In the genomic region with DNA sequence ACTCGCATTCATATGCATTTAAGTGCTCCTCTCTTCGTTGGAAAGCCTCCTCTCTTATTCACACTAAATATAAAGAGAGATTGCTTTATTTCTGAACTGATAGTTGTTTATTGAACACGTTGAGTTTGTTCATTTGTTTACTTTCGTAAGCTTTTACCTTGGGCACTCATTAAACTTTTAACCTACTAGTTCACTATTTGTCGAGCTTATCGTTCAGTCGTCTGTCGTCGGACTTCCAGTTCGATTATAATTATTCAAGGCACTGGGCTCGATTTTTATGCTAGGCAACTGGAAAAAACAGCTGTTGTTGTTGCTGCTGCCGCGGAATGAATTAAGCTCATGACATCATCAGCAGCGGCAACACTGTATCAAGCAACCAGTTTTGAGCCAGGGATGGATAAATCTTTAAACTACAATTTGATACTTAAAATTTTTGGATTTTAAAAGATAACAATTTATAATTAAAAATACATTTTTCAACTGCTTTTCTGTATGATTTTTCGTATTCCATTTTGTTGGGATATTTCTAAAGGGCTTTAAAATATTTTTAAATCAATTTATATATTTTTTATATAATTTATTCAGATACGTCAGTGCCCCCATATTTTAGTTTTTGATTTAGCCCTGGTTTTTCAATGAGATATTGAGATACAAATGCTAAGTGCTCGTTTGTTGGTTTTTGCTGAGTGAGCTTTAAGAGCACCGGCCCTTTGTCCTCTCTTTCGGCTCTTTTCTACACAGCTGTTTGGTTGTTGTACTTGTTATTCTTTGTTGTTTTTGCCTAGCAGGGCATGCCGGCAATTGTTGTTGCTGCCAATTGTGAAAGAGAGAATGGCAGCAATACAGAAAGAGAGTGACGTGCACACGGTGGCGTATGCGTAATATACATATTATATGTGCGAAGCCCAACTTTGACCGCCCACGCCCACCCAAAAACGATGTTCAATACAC, we compare ENCODE assay signal across 2 fruit fly cellular contexts.
A peak's percentile ranks its signal among the peaks of the same experiment; 100 is the strongest.
TF ChIP-seq lines count a peak whose summit lies in the region.

No protein-coding gene starts in this region.

TF ChIP-seq in whole organism, embryonic, 481 proteins besides CTCF, POLR2A, EP300 and RAD21 (continued from another document and continues in another):
- peak; percentile 97 for TF ChIP-seq Hmr (GFP tag; optimal IDR thresholded peaks at IDR 0.05; lab: Kevin White, UChicago)
- TF ChIP-seq CG4820 (GFP tag; optimal IDR thresholded peaks at IDR 0.05; lab: Kevin White, UChicago), result peak; percentile 78
- TF ChIP-seq Oli (tag; optimal IDR thresholded peaks at IDR 0.05; lab: Kevin White, UChicago), result peak; percentile 95
- peak; percentile 12 for TF ChIP-seq Dip3 (GFP tag; optimal IDR thresholded peaks at IDR 0.05; lab: Kevin White, UChicago)
- peak; percentile 87 for TF ChIP-seq Xbp1 (GFP tag; optimal IDR thresholded peaks at IDR 0.05; lab: Kevin White, UChicago)
- TF ChIP-seq Adf1 (GFP tag; IDR thresholded peaks at IDR 0.05; lab: Robert Waterston, UW), result peak; percentile 83
- peak in 1 of 3 experiments; percentile 94 for TF ChIP-seq lola (GFP tag; optimal IDR thresholded peaks at IDR 0.05; lab: Kevin White, UChicago)
- TF ChIP-seq NFAT (GFP tag; IDR thresholded peaks at IDR 0.05; lab: Robert Waterston, UW), result peak; percentile 87
- TF ChIP-seq cg (GFP tag; optimal IDR thresholded peaks at IDR 0.05; lab: Kevin White, UChicago), result peak; percentile 48
- TF ChIP-seq CG31388 (GFP tag; optimal IDR thresholded peaks at IDR 0.05; lab: Kevin White, UChicago), result peak; percentile 62
- peak; percentile 66 for TF ChIP-seq Spps (tag; optimal IDR thresholded peaks at IDR 0.05; lab: Kevin White, UChicago)
- TF ChIP-seq gfzf (GFP tag; optimal IDR thresholded peaks at IDR 0.05; lab: Kevin White, UChicago), result no peak
- no peak for TF ChIP-seq ato (GFP tag; IDR thresholded peaks at IDR 0.05; lab: Robert Waterston, UW; ENCODE audit: partially characterized antibody)
- no peak for TF ChIP-seq emc (GFP tag; optimal IDR thresholded peaks at IDR 0.05; lab: Kevin White, UChicago)
- TF ChIP-seq CG8290 (GFP tag; optimal IDR thresholded peaks at IDR 0.05; lab: Kevin White, UChicago), result no peak
- no peak for TF ChIP-seq CG8290 (tag; optimal IDR thresholded peaks at IDR 0.05; lab: Kevin White, UChicago)
- peak; percentile 87 for TF ChIP-seq ssp (GFP tag; IDR thresholded peaks at IDR 0.05; lab: Robert Waterston, UW)
- TF ChIP-seq Dp (GFP tag; optimal IDR thresholded peaks at IDR 0.05; lab: Kevin White, UChicago), result no peak
- TF ChIP-seq CG2129 (GFP tag; IDR thresholded peaks at IDR 0.05; lab: Robert Waterston, UW; ENCODE audit: partially characterized antibody), result no peak
- TF ChIP-seq CG4617 (GFP tag; optimal IDR thresholded peaks at IDR 0.05; lab: Kevin White, UChicago; ENCODE audit: borderline replicate concordance), result no peak
- no peak for TF ChIP-seq Tbp (GFP tag; optimal IDR thresholded peaks at IDR 0.05; lab: Kevin White, UChicago)
- TF ChIP-seq CG32767 (GFP tag; IDR thresholded peaks at IDR 0.05; lab: Robert Waterston, UW), result peak; percentile 97
- TF ChIP-seq CG1233 (GFP tag; optimal IDR thresholded peaks at IDR 0.05; lab: Kevin White, UChicago), result peak; percentile 93
- TF ChIP-seq B-H2 (GFP tag; optimal IDR thresholded peaks at IDR 0.05; lab: Kevin White, UChicago), result peak; percentile 94
- TF ChIP-seq CG17802 (tag; optimal IDR thresholded peaks at IDR 0.05; lab: Kevin White, UChicago), result peak; percentile 65
- peak; percentile 63 for TF ChIP-seq CG30431 (GFP tag; optimal IDR thresholded peaks at IDR 0.05; lab: Kevin White, UChicago)
- 0 out of 3 replicates have a peak, but pooled peaks have one; percentile 14 for TF ChIP-seq CG34224 (GFP tag; IDR thresholded peaks at IDR 0.05; lab: Robert Waterston, UW; ENCODE audit: partially characterized antibody)
- TF ChIP-seq vfl (GFP tag; optimal IDR thresholded peaks at IDR 0.05; lab: Kevin White, UChicago), result peak; percentile 34
- TF ChIP-seq CG12659 (GFP tag; optimal IDR thresholded peaks at IDR 0.05; lab: Kevin White, UChicago), result peak; percentile 98
- TF ChIP-seq bigmax (GFP tag; optimal IDR thresholded peaks at IDR 0.05; lab: Kevin White, UChicago), result no peak
- peak; percentile 18 for TF ChIP-seq fu2 (GFP tag; optimal IDR thresholded peaks at IDR 0.05; lab: Kevin White, UChicago)
- no peak for TF ChIP-seq CG15073 (GFP tag; optimal IDR thresholded peaks at IDR 0.05; lab: Kevin White, UChicago)
- no peak for TF ChIP-seq dan (GFP tag; IDR thresholded peaks at IDR 0.05; lab: Robert Waterston, UW)
- no peak for TF ChIP-seq Hmx (GFP tag; optimal IDR thresholded peaks at IDR 0.05; lab: Kevin White, UChicago)
- TF ChIP-seq crol (GFP tag; IDR thresholded peaks at IDR 0.05; lab: Robert Waterston, UW), result peak; percentile 48
- TF ChIP-seq fd3F (GFP tag; optimal IDR thresholded peaks at IDR 0.05; lab: Kevin White, UChicago), result peak; percentile 96
- no peak for TF ChIP-seq pzg (GFP tag; optimal IDR thresholded peaks at IDR 0.05; lab: Kevin White, UChicago)
- peak; percentile 94 for TF ChIP-seq CG31441 (GFP tag; IDR thresholded peaks at IDR 0.05; lab: Robert Waterston, UW)
- peak; percentile 90 for TF ChIP-seq CG7357 (GFP tag; IDR thresholded peaks at IDR 0.05; lab: Robert Waterston, UW)
- TF ChIP-seq CG9727 (GFP tag; optimal IDR thresholded peaks at IDR 0.05; lab: Kevin White, UChicago), result peak; percentile 95
- peak; percentile 94 for TF ChIP-seq cwo (GFP tag; optimal IDR thresholded peaks at IDR 0.05; lab: Kevin White, UChicago)
- TF ChIP-seq Sry-β (GFP tag; optimal IDR thresholded peaks at IDR 0.05; lab: Kevin White, UChicago), result peak; percentile 42
- TF ChIP-seq CG5953 (GFP tag; IDR thresholded peaks at IDR 0.05; lab: Robert Waterston, UW), result peak; percentile 88
- peak; percentile 72 for TF ChIP-seq CG10274 (GFP tag; optimal IDR thresholded peaks at IDR 0.05; lab: Kevin White, UChicago)
- peak; percentile 37; the same call in 2 of the 4 replicates for TF ChIP-seq Dll (GFP tag; IDR thresholded peaks at IDR 0.05; lab: Robert Waterston, UW; ENCODE audit: partially characterized antibody)
- TF ChIP-seq sens (GFP tag; lab: Kevin White, UChicago), result peak; percentile 77
- peak; percentile 60 for TF ChIP-seq schlank (tag; optimal IDR thresholded peaks at IDR 0.05; lab: Kevin White, UChicago)
- TF ChIP-seq pum (GFP tag; optimal IDR thresholded peaks at IDR 0.05; lab: Kevin White, UChicago), result no peak
- TF ChIP-seq E2f2 (GFP tag; IDR thresholded peaks at IDR 0.05; lab: Robert Waterston, UW), result peak; percentile 82
- TF ChIP-seq Camta (GFP tag; optimal IDR thresholded peaks at IDR 0.05; lab: Kevin White, UChicago), result peak; percentile 25
- TF ChIP-seq MESR4 (GFP tag; optimal IDR thresholded peaks at IDR 0.05; lab: Kevin White, UChicago), result peak; percentile 16
- TF ChIP-seq Optix (GFP tag; IDR thresholded peaks at IDR 0.05; lab: Robert Waterston, UW), result no peak
- peak; percentile 97 for TF ChIP-seq slbo (GFP tag; IDR thresholded peaks at IDR 0.05; lab: Robert Waterston, UW)
- TF ChIP-seq Opbp (GFP tag; IDR thresholded peaks at IDR 0.05; lab: Robert Waterston, UW; ENCODE audit: partially characterized antibody), result no peak
- TF ChIP-seq salm (tag; optimal IDR thresholded peaks at IDR 0.05; lab: Kevin White, UChicago), result peak; percentile 82
- TF ChIP-seq CG18262 (tag; optimal IDR thresholded peaks at IDR 0.05; lab: Kevin White, UChicago), result peak; percentile 96
- no peak for TF ChIP-seq pan (optimal IDR thresholded peaks at IDR 0.05; lab: Kevin White, UChicago)
- TF ChIP-seq pan (GFP tag; optimal IDR thresholded peaks at IDR 0.05 in 1 of 2, IDR thresholded peaks at IDR 0.05 in 1 of 2), result peak in 1 of 2 experiments; percentile 97
- TF ChIP-seq CG10543 (GFP tag; optimal IDR thresholded peaks at IDR 0.05; lab: Kevin White, UChicago), result peak; percentile 97

TF ChIP-seq in whole organism, prepupa, 60 proteins besides CTCF, POLR2A, EP300 and RAD21 (continued from another document):
- TF ChIP-seq CG6163 (GFP tag; IDR thresholded peaks at IDR 0.05; lab: Robert Waterston, UW) (peak; percentile 95), Hr4 (GFP tag; optimal IDR thresholded peaks at IDR 0.05; lab: Kevin White, UChicago) (peak; percentile 77), Hr39 (GFP tag; optimal IDR thresholded peaks at IDR 0.05; lab: Kevin White, UChicago) (peak; percentile 50), CG11762 (GFP tag; optimal IDR thresholded peaks at IDR 0.05; lab: Kevin White, UChicago; ENCODE audit: insufficient read depth) (peak; percentile 87), vri (GFP tag; optimal IDR thresholded peaks at IDR 0.05; lab: Kevin White, UChicago) (peak; percentile 79), CG4318 (GFP tag; optimal IDR thresholded peaks at IDR 0.05; lab: Kevin White, UChicago) (peak; percentile 88), CG32006 (GFP tag; optimal IDR thresholded peaks at IDR 0.05; lab: Kevin White, UChicago) (peak; percentile 94), CG31627 (GFP tag; optimal IDR thresholded peaks at IDR 0.05; lab: Kevin White, UChicago) (peak; percentile 65), CG8119 (GFP tag; IDR thresholded peaks at IDR 0.05; lab: Robert Waterston, UW) (peak; percentile 98), topi (GFP tag; optimal IDR thresholded peaks at IDR 0.05; lab: Kevin White, UChicago) (peak; percentile 80), Hr38 (GFP tag; optimal IDR thresholded peaks at IDR 0.05; lab: Kevin White, UChicago) (no peak), CG6792 (GFP tag; optimal IDR thresholded peaks at IDR 0.05; lab: Kevin White, UChicago) (peak; percentile 93), Ets96B (tag; optimal IDR thresholded peaks at IDR 0.05; lab: Kevin White, UChicago) (peak; percentile 96), CG10669 (GFP tag; optimal IDR thresholded peaks at IDR 0.05; lab: Kevin White, UChicago) (peak; percentile 91)
TF ChIP-seq in whole organism, prepupa: peak in this region for 57.
